Worm (Caenorhabditis elegans) whole organism, L2 larva: Measurements from ENCODE around the gene fbxb-48.

Experiments used
- R02D3.7 ChIP-seq: fragments of 150-350 bp; optimal IDR thresholded peaks from 2 replicates; lab custom pipeline; 2014; ENCODE audit warnings: missing biosample characterization, missing genetic modification characterization
- ceh-82 ChIP-seq: fragments of 150-350 bp; optimal IDR thresholded peaks from 2 replicates; lab custom pipeline; 2014; ENCODE audit warnings: missing biosample characterization, missing genetic modification characterization
- snpc-4 ChIP-seq: fragments of 150-350 bp; optimal IDR thresholded peaks from 2 replicates; lab custom pipeline; 2014; ENCODE audit warnings: missing biosample characterization, missing genetic modification characterization
- unc-55 ChIP-seq: fragments of 150-350 bp; sonication (generic microtip); optimal IDR thresholded peaks from 3 replicates; lab custom pipeline; 2014; ENCODE audit warnings: missing biosample characterization, missing genetic modification reagents, missing genetic modification characterization
- ztf-1 ChIP-seq: fragments of 200-800 bp; sonication (Bioruptor generic); conservative IDR thresholded peaks from 2 replicates; pipeline ENCODE4 v1.3.6; 2022; ENCODE audit warnings: missing genetic modification characterization, missing compliant biosample characterization

- TF ChIP-seq ztf-1 (GFP tag; lab: Robert Waterston, UW) (no peak), unc-55 (GFP tag; lab: Kevin White, UChicago) (no peak), snpc-4 (no peak), R02D3.7 (tag; lab: Kevin White, UChicago) (no peak), ceh-82 (no peak)
Observed at ce11 chrII:1742535-1742934, 23.5 kb upstream of the fbxb-48 start, which contains the start of gene F36H5.12.
